Worm (Caenorhabditis elegans) whole organism, young adult: ENCODE results near the gene fbxa-114.

Experiments used
- B0019.2 ChIP-seq: fragments of 200-800 bp; sonication (Bioruptor generic); conservative IDR thresholded peaks from 2 replicates; pipeline ENCODE4 v1.3.6; 2022; ENCODE audit warnings: missing genetic modification reagents, missing genetic modification characterization, missing compliant biosample characterization
- B0035.1 ChIP-seq: sonication (generic microtip); optimal IDR thresholded peaks from 2 replicates; lab custom pipeline; 2016; ENCODE audit warnings: missing genetic modification characterization, mild to moderate bottlenecking, missing compliant biosample characterization, missing genotype, missing genetic modification reagents
- B0261.1 ChIP-seq: sonication (generic microtip); optimal IDR thresholded peaks from 2 replicates; lab custom pipeline; 2016; ENCODE audit warnings: mild to moderate bottlenecking, missing genetic modification characterization, moderate library complexity, missing compliant biosample characterization
- B0336.3 ChIP-seq: fragments of 200-800 bp; sonication (Bioruptor generic); IDR thresholded peaks from 2 replicates; pipeline ENCODE4 v1.3.6; 2022; ENCODE audit warnings: missing genetic modification characterization, missing compliant biosample characterization
- C17E4.6 ChIP-seq: fragments of 200-800 bp; sonication (Bioruptor generic); IDR thresholded peaks from 2 replicates; pipeline ENCODE4 v1.3.6; 2022; ENCODE audit warnings: missing genetic modification reagents, missing genetic modification characterization, missing compliant biosample characterization
- F10E7.11 ChIP-seq: sonication (generic microtip); optimal IDR thresholded peaks from 2 replicates; lab custom pipeline; 2017; ENCODE audit warnings: mild to moderate bottlenecking, missing genetic modification characterization, moderate library complexity, missing compliant biosample characterization
- F22D6.2 ChIP-seq: sonication (generic microtip); optimal IDR thresholded peaks from 2 replicates; lab custom pipeline; 2016; ENCODE audit warnings: mild to moderate bottlenecking, missing genetic modification characterization, missing compliant biosample characterization
- F39B2.1 ChIP-seq: fragments of 200-800 bp; sonication (Bioruptor generic); IDR thresholded peaks from 2 replicates; pipeline ENCODE4 v1.3.6; 2022; ENCODE audit warnings: missing genetic modification reagents, missing genetic modification characterization, missing compliant biosample characterization
- T07F8.4 ChIP-seq: sonication (generic microtip); optimal IDR thresholded peaks from 2 replicates; lab custom pipeline; 2016; ENCODE audit warnings: mild to moderate bottlenecking, missing genetic modification characterization, moderate library complexity, missing compliant biosample characterization
- Y53F4B.3 ChIP-seq: fragments of 200-800 bp; sonication (Bioruptor generic); IDR thresholded peaks from 2 replicates; pipeline ENCODE4 v1.3.6; 2022; ENCODE audit warnings: missing genetic modification reagents, missing genetic modification characterization, missing compliant biosample characterization
- Y53G8AR.9 ChIP-seq: fragments of 200-800 bp; sonication (Bioruptor generic); conservative IDR thresholded peaks from 2 replicates; pipeline ENCODE4 v1.3.6; 2022; ENCODE audit warnings: missing genetic modification reagents, missing genetic modification characterization, missing compliant biosample characterization
- Y56A3A.18 ChIP-seq: fragments of 200-800 bp; sonication (Bioruptor generic); IDR thresholded peaks from 2 replicates; pipeline ENCODE4 v1.3.6; 2022; ENCODE audit warnings: missing genetic modification reagents, missing genetic modification characterization, missing compliant biosample characterization
- Y95B8A.8 ChIP-seq: fragments of 200-800 bp; sonication (Bioruptor generic); IDR thresholded peaks from 2 replicates; pipeline ENCODE4 v1.3.6; 2022; ENCODE audit warnings: missing genetic modification reagents, missing genetic modification characterization, missing compliant biosample characterization
- akir-1 ChIP-seq: fragments of 200-800 bp; sonication (Bioruptor generic); optimal IDR thresholded peaks from 2 replicates; lab custom pipeline; 2018; ENCODE audit warnings: mild to moderate bottlenecking, missing genetic modification characterization, moderate library complexity, missing compliant biosample characterization
- aptf-3 ChIP-seq: fragments of 200-800 bp; sonication (Bioruptor generic); IDR thresholded peaks from 2 replicates; pipeline ENCODE4 v1.3.6; 2022; ENCODE audit warnings: missing genetic modification characterization, missing compliant biosample characterization
- attf-3 ChIP-seq: fragments of 200-800 bp; sonication (Bioruptor generic); conservative IDR thresholded peaks from 2 replicates; pipeline ENCODE4 v1.3.6; 2022; ENCODE audit warnings: missing genetic modification reagents, missing genetic modification characterization, missing compliant biosample characterization
- cebp-1 ChIP-seq, 2 experiments: fragments of 200-800 bp in 1 of 2; sonication (Bioruptor generic) in 1 of 2; sonication (generic microtip) in 1 of 2; IDR thresholded peaks in 1 of 2; optimal IDR thresholded peaks in 1 of 2; 2 replicates each; pipeline versions ENCODE4 v1.3.6 to Lab custom; 2017 to 2022; ENCODE audit warnings: missing compliant biosample characterization in 2 of 2, missing genetic modification characterization in 2 of 2, mild to moderate bottlenecking in 1 of 2, missing genetic modification reagents in 1 of 2, moderate library complexity in 1 of 2
- cebp-2 ChIP-seq: fragments of 200-800 bp; sonication (Bioruptor generic); IDR thresholded peaks from 2 replicates; pipeline ENCODE4 v1.3.6; 2022; ENCODE audit warnings: missing genetic modification characterization, missing compliant biosample characterization
- ceh-40 ChIP-seq: fragments of 200-800 bp; sonication (Bioruptor generic); IDR thresholded peaks from 2 replicates; pipeline ENCODE4 v1.3.6; 2022; ENCODE audit warnings: missing genetic modification characterization, missing compliant biosample characterization
- chd-7 ChIP-seq: sonication (generic microtip); optimal IDR thresholded peaks from 2 replicates; lab custom pipeline; 2016; ENCODE audit warnings: mild to moderate bottlenecking, missing genetic modification characterization, moderate library complexity, missing compliant biosample characterization
- dox-1 ChIP-seq: fragments of 200-800 bp; sonication (Bioruptor generic); IDR thresholded peaks from 2 replicates; pipeline ENCODE4 v1.3.6; 2022; ENCODE audit warnings: missing genetic modification reagents, missing genetic modification characterization, missing compliant biosample characterization
- efl-1 ChIP-seq: fragments of 150-350 bp; optimal IDR thresholded peaks from 2 replicates; lab custom pipeline; 2014; ENCODE audit warnings: missing biosample characterization, missing genetic modification reagents, missing genetic modification characterization
- egrh-3 ChIP-seq: fragments of 200-800 bp; sonication (Bioruptor generic); IDR thresholded peaks from 2 replicates; pipeline ENCODE4 v1.3.6; 2022; ENCODE audit warnings: missing genetic modification reagents, missing genetic modification characterization, missing compliant biosample characterization
- hlh-12 ChIP-seq: sonication (generic microtip); optimal IDR thresholded peaks from 2 replicates; lab custom pipeline; 2016; ENCODE audit warnings: missing genetic modification characterization, missing compliant biosample characterization
- hlh-26 ChIP-seq: fragments of 200-800 bp; sonication (Bioruptor generic); conservative IDR thresholded peaks from 2 replicates; pipeline ENCODE4 v1.3.6; 2022; ENCODE audit warnings: missing genetic modification reagents, missing genetic modification characterization, missing compliant biosample characterization
- hmg-1.2 ChIP-seq: fragments of 200-800 bp; sonication (Bioruptor generic); IDR thresholded peaks from 2 replicates; pipeline ENCODE4 v1.3.6; 2022; ENCODE audit warnings: missing genetic modification reagents, missing genetic modification characterization, missing compliant biosample characterization
- hmg-20 ChIP-seq: fragments of 200-800 bp; sonication (Bioruptor generic); IDR thresholded peaks from 2 replicates; pipeline ENCODE4 v1.3.6; 2022; ENCODE audit warnings: missing genetic modification reagents, missing genetic modification characterization, missing compliant biosample characterization
- let-607 ChIP-seq, 2 experiments: fragments of 200-800 bp in 1 of 2; sonication (Bioruptor generic) in 1 of 2; sonication (generic microtip) in 1 of 2; optimal IDR thresholded peaks; 2 replicates each; lab custom pipeline; 2016 to 2018; ENCODE audit warnings: mild to moderate bottlenecking in 2 of 2, missing compliant biosample characterization in 2 of 2, missing genetic modification characterization in 2 of 2, moderate library complexity in 2 of 2, missing genotype in 1 of 2
- lin-26 ChIP-seq: fragments of 200-800 bp; sonication (Bioruptor generic); IDR thresholded peaks from 2 replicates; pipeline ENCODE4 v1.3.6; 2022; ENCODE audit warnings: missing genetic modification reagents, missing genetic modification characterization, missing compliant biosample characterization
- lin-40 ChIP-seq: sonication (generic microtip); optimal IDR thresholded peaks from 2 replicates; lab custom pipeline; 2016; ENCODE audit warnings: missing genetic modification characterization, mild to moderate bottlenecking, missing compliant biosample characterization, missing genotype, missing genetic modification reagents
- lin-54 ChIP-seq: fragments of 200-800 bp; sonication (Bioruptor generic); optimal IDR thresholded peaks from 2 replicates; lab custom pipeline; 2018; ENCODE audit warnings: mild to moderate bottlenecking, missing genetic modification characterization, missing compliant biosample characterization
- madf-6 ChIP-seq: fragments of 200-800 bp; sonication (Bioruptor generic); IDR thresholded peaks from 2 replicates; pipeline ENCODE4 v1.3.6; 2022; ENCODE audit warnings: missing genetic modification reagents, missing genetic modification characterization, missing compliant biosample characterization
- madf-8 ChIP-seq: fragments of 200-800 bp; sonication (Bioruptor generic); conservative IDR thresholded peaks from 2 replicates; pipeline ENCODE4 v1.3.6; 2022; ENCODE audit warnings: missing genetic modification reagents, missing genetic modification characterization, missing compliant biosample characterization
- mes-4 ChIP-seq: sonication (generic microtip); optimal IDR thresholded peaks from 2 replicates; lab custom pipeline; 2016; ENCODE audit warnings: missing genotype, missing genetic modification characterization, missing compliant biosample characterization
- nfyb-1 ChIP-seq: fragments of 200-800 bp; sonication (Bioruptor generic); IDR thresholded peaks from 2 replicates; pipeline ENCODE4 v1.3.6; 2022; ENCODE audit warnings: missing genetic modification reagents, missing genetic modification characterization, missing compliant biosample characterization
- nhr-27 ChIP-seq: fragments of 200-800 bp; sonication (Bioruptor generic); optimal IDR thresholded peaks from 2 replicates; lab custom pipeline; 2018; ENCODE audit warnings: mild to moderate bottlenecking, missing genetic modification characterization, moderate library complexity, missing compliant biosample characterization
- rec-8 ChIP-seq, 2 experiments: sonication (generic microtip); optimal IDR thresholded peaks; 2 replicates each; lab custom pipeline; 2016; ENCODE audit warnings: mild to moderate bottlenecking in 2 of 2, missing genetic modification characterization in 2 of 2, missing genetic modification reagents in 2 of 2, missing genotype in 2 of 2, missing biosample characterization in 1 of 2, missing compliant biosample characterization in 1 of 2, moderate library complexity in 1 of 2
- snpc-4 ChIP-seq, 5 experiments: fragments of 150-350 bp in 1 of 5; sonication (generic microtip) in 4 of 5; optimal IDR thresholded peaks; 2 replicates each; lab custom pipeline; 2014 to 2018; ENCODE audit warnings: missing genetic modification characterization in 5 of 5, missing biosample characterization in 3 of 5, antibody characterized with exemption in 2 of 5, mild to moderate bottlenecking in 2 of 5, missing compliant biosample characterization in 2 of 5, missing genotype in 2 of 5, moderate library complexity in 2 of 5, missing genetic modification reagents in 1 of 5
- somi-1 ChIP-seq: fragments of 200-800 bp; sonication (Bioruptor generic); optimal IDR thresholded peaks from 2 replicates; lab custom pipeline; 2018; ENCODE audit warnings: mild to moderate bottlenecking, missing genetic modification characterization, missing compliant biosample characterization
- sptf-2 ChIP-seq: fragments of 200-800 bp; sonication (Bioruptor generic); optimal IDR thresholded peaks from 2 replicates; lab custom pipeline; 2018; ENCODE audit warnings: mild to moderate bottlenecking, missing genetic modification characterization, missing compliant biosample characterization
- unc-130 ChIP-seq: sonication (generic microtip); optimal IDR thresholded peaks from 2 replicates; lab custom pipeline; 2016; ENCODE audit warnings: missing genetic modification reagents, missing genetic modification characterization, missing compliant biosample characterization
- unc-62 ChIP-seq: fragments of 150-350 bp; optimal IDR thresholded peaks from 2 replicates; lab custom pipeline; 2014; ENCODE audit warnings: missing biosample characterization, missing genetic modification reagents, missing genetic modification characterization
- ztf-26 ChIP-seq: sonication (generic microtip); optimal IDR thresholded peaks from 2 replicates; lab custom pipeline; 2017; ENCODE audit warnings: missing genetic modification characterization, missing compliant biosample characterization
- ztf-28 ChIP-seq: fragments of 200-800 bp; sonication (Bioruptor generic); IDR thresholded peaks from 2 replicates; pipeline ENCODE4 v1.3.6; 2022; ENCODE audit warnings: missing genetic modification reagents, missing genetic modification characterization, missing compliant biosample characterization

fbxa-114 gene

ce11 chrV:20235231-20235630 lies 33.8 kb downstream of the fbxa-114 start:
- TF ChIP-seq hmg-1.2 = no peak
- no peak for TF ChIP-seq egrh-3 (GFP tag; lab: Robert Waterston, UW)
- no peak for TF ChIP-seq akir-1

ce11 chrV:20237429-20237828 lies 36.0 kb downstream of the fbxa-114 start, which contains the start of gene sld-5:
Gene sld-5, minus strand, starts transcription at chrV:20237745.
- TF ChIP-seq lin-40 (tag; lab: Kevin White, UChicago) (no peak), madf-6 (no peak), unc-130 (no peak), B0336.3 (no peak), let-607 (tag; optimal IDR thresholded peaks at IDR 0.05; lab: Kevin White, UChicago) (no peak), F10E7.11 (tag; lab: Kevin White, UChicago) (no peak), nhr-27 (no peak), mes-4 (tag; lab: Kevin White, UChicago) (no peak), ztf-26 (tag; lab: Kevin White, UChicago) (no peak)

- TF ChIP-seq ceh-40 (no peak), B0035.1 (tag; lab: Kevin White, UChicago) (no peak), attf-3 (no peak), F39B2.1 (GFP tag; lab: Robert Waterston, UW) (no peak), madf-8 (GFP tag; lab: Robert Waterston, UW) (no peak), C17E4.6 (no peak), dox-1 (GFP tag; lab: Robert Waterston, UW) (no peak), sptf-2 (GFP tag; lab: Kevin White, UChicago) (no peak), chd-7 (tag; lab: Kevin White, UChicago) (peak; percentile 6), B0019.2 (GFP tag; lab: Robert Waterston, UW) (no peak), somi-1 (no peak), hlh-12 (tag; lab: Kevin White, UChicago) (no peak), cebp-1 (GFP tag; IDR thresholded peaks at IDR 0.05; lab: Robert Waterston, UW) (no peak), cebp-1 (tag; optimal IDR thresholded peaks at IDR 0.05; lab: Kevin White, UChicago) (no peak), B0261.1 (tag; lab: Kevin White, UChicago) (no peak), Y56A3A.18 (GFP tag; lab: Robert Waterston, UW) (no peak), efl-1 (GFP tag; lab: Kevin White, UChicago) (no peak), lin-54 (GFP tag; lab: Kevin White, UChicago) (no peak), F10E7.11 (tag; lab: Kevin White, UChicago) (no peak), ztf-28 (GFP tag; lab: Robert Waterston, UW) (0 out of 2 replicates have a peak, but pooled peaks have one; percentile 44), unc-62 (GFP tag; lab: Kevin White, UChicago) (no peak), snpc-4 (GFP tag; optimal IDR thresholded peaks at IDR 0.05; lab: Kevin White, UChicago) (no peak), snpc-4 (tag; optimal IDR thresholded peaks at IDR 0.05; lab: Kevin White, UChicago) (no peak), hlh-26 (GFP tag; lab: Robert Waterston, UW) (no peak), F22D6.2 (tag; lab: Kevin White, UChicago) (no peak), T07F8.4 (tag; lab: Kevin White, UChicago) (no peak), Y95B8A.8 (GFP tag; lab: Robert Waterston, UW) (no peak), cebp-2 (GFP tag; lab: Robert Waterston, UW) (no peak), nfyb-1 (GFP tag; lab: Robert Waterston, UW) (0 out of 2 replicates have a peak, but pooled peaks have one; percentile 18), lin-26 (0 out of 2 replicates have a peak, but pooled peaks have one; percentile 18), aptf-3 (GFP tag; lab: Robert Waterston, UW) (no peak), unc-130 (no peak), Y53G8AR.9 (GFP tag; lab: Robert Waterston, UW) (no peak), Y53F4B.3 (GFP tag; lab: Robert Waterston, UW) (no peak), rec-8 (tag; optimal IDR thresholded peaks at IDR 0.05; lab: Kevin White, UChicago) (no peak), hmg-20 (GFP tag; lab: Robert Waterston, UW) (no peak), B0336.3 (0 out of 2 replicates have a peak, but pooled peaks have one; percentile 19)
These were observed 39.9 kb downstream of the fbxa-114 start for ce11 chrV:20241243-20241862.
